Worm (Caenorhabditis elegans): ENCODE measurements around the gene enpl-1.

ce11 chrIV:11094052-11094451 is 25.0 kb upstream of the enpl-1 start:
- TF ChIP-seq unc-39 (tag; optimal IDR thresholded peaks at IDR 0.05) (no peak), nhr-43 (tag; optimal IDR thresholded peaks at IDR 0.05; ENCODE audit: poor library complexity, severe bottlenecking) (no peak), lin-39 (tag; optimal IDR thresholded peaks at IDR 0.05) (no peak)
